5 fruit fly cellular contexts compared by ENCODE assay signal in the genomic region with DNA sequence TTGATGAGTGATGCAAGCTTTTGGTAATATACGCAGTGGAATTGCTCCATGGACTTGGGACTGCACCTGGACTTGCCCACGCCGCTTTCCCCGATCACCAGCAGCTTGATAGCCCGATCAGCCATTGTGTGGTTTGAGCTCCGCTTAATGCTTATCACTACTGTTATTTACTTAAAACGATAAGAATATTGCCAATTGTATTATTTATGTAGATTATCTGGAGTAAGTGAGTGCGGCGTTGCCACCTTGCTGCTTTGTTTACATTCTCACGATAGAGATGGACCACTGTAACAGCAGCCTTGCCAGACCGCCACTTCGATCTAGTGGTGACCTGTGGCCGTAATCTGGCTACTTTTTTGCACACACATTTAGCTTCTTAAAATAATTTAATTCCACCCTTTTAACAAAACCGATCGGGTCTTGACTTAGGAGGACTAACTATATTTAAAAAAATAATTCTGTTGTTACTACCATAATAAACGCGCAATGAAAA.
TF ChIP-seq lines count a peak whose summit lies in the region.

A gene (minus strand): TSS at position 276 of the 493 bp plus-strand sequence.

- no peak for TF ChIP-seq CTCF in whole organism, embryonic (GFP tag; optimal IDR thresholded peaks at IDR 0.05; lab: Kevin White, UChicago)

TF ChIP-seq in whole organism, adult, 20 proteins besides CTCF, POLR2A, EP300 and RAD21:
- TF ChIP-seq toe (GFP tag; optimal IDR thresholded peaks at IDR 0.05; lab: Kevin White, UChicago), result peak; percentile 63
- peak; percentile 60 for TF ChIP-seq CG1620 (GFP tag; optimal IDR thresholded peaks at IDR 0.05; lab: Kevin White, UChicago)
- peak; percentile 23 for TF ChIP-seq ovo (GFP tag; optimal IDR thresholded peaks at IDR 0.05; lab: Kevin White, UChicago)
- peak; percentile 62 for TF ChIP-seq CG12768 (GFP tag; optimal IDR thresholded peaks at IDR 0.05; lab: Kevin White, UChicago)
- TF ChIP-seq Crg-1 (GFP tag; optimal IDR thresholded peaks at IDR 0.05; lab: Kevin White, UChicago), result peak; percentile 1
- peak; percentile 13 for TF ChIP-seq CG7101 (tag; optimal IDR thresholded peaks at IDR 0.05; lab: Kevin White, UChicago)
- TF ChIP-seq Clk (GFP tag; optimal IDR thresholded peaks at IDR 0.05; lab: Kevin White, UChicago), result no peak
- TF ChIP-seq bab1 (GFP tag; optimal IDR thresholded peaks at IDR 0.05; lab: Kevin White, UChicago), result peak; percentile 16
- TF ChIP-seq CG7045 (GFP tag; optimal IDR thresholded peaks at IDR 0.05; lab: Kevin White, UChicago), result no peak
- peak; percentile 72 for TF ChIP-seq Mnt (GFP tag; optimal IDR thresholded peaks at IDR 0.05; lab: Kevin White, UChicago)

TF ChIP-seq in whole organism, embryonic, 481 proteins besides CTCF, POLR2A, EP300 and RAD21 (continues in another document):
- peak; percentile 65 for TF ChIP-seq CG16813 (GFP tag; IDR thresholded peaks at IDR 0.05; lab: Robert Waterston, UW; ENCODE audit: partially characterized antibody)
- peak; percentile 47; the same call in 1 of the 2 replicates for TF ChIP-seq CG9215 (GFP tag; IDR thresholded peaks at IDR 0.05; lab: Robert Waterston, UW)
- peak; percentile 34 for TF ChIP-seq CG12155 (GFP tag; optimal IDR thresholded peaks at IDR 0.05; lab: Kevin White, UChicago)
- TF ChIP-seq phol (tag; optimal IDR thresholded peaks at IDR 0.05; lab: Kevin White, UChicago), result peak; percentile 34
- TF ChIP-seq CG14710 (tag; optimal IDR thresholded peaks at IDR 0.05; lab: Kevin White, UChicago), result peak; percentile 10
- peak; percentile 72 for TF ChIP-seq NFAT (GFP tag; IDR thresholded peaks at IDR 0.05; lab: Robert Waterston, UW)
- TF ChIP-seq inv (GFP tag; IDR thresholded peaks at IDR 0.05; lab: Robert Waterston, UW; ENCODE audit: partially characterized antibody), result peak; percentile 20; the same call in 1 of the 2 replicates
- TF ChIP-seq fd96Cb (tag; optimal IDR thresholded peaks at IDR 0.05; lab: Kevin White, UChicago), result no peak
- no peak for TF ChIP-seq CG17802 (tag; optimal IDR thresholded peaks at IDR 0.05; lab: Kevin White, UChicago)
- TF ChIP-seq CG32772 (GFP tag; IDR thresholded peaks at IDR 0.05; lab: Robert Waterston, UW), result no peak
- TF ChIP-seq Trl (optimal IDR thresholded peaks at IDR 0.05; lab: Kevin White, UChicago), result no peak
- peak; percentile 43 for TF ChIP-seq Trl (GFP tag; optimal IDR thresholded peaks at IDR 0.05; lab: Kevin White, UChicago)
- no peak for TF ChIP-seq usp (GFP tag; optimal IDR thresholded peaks at IDR 0.05; lab: Kevin White, UChicago)
- peak; percentile 51 for TF ChIP-seq sisA (GFP tag; IDR thresholded peaks at IDR 0.05; lab: Robert Waterston, UW)
- TF ChIP-seq pum (GFP tag; optimal IDR thresholded peaks at IDR 0.05; lab: Kevin White, UChicago), result peak; percentile 27
- TF ChIP-seq slbo (GFP tag; IDR thresholded peaks at IDR 0.05; lab: Robert Waterston, UW), result peak; percentile 77
- peak; percentile 27 for TF ChIP-seq Hsf (GFP tag; optimal IDR thresholded peaks at IDR 0.05; lab: Kevin White, UChicago)
- no peak for TF ChIP-seq peb (GFP tag; IDR thresholded peaks at IDR 0.05; lab: Robert Waterston, UW)

TF ChIP-seq in whole organism, prepupa, 60 proteins besides CTCF, POLR2A, EP300 and RAD21 (continues in another document):
- TF ChIP-seq Eip78C (GFP tag; lab: Kevin White, UChicago), result peak; percentile 64
- no peak for TF ChIP-seq Sox15 (GFP tag; optimal IDR thresholded peaks at IDR 0.05; lab: Kevin White, UChicago)
- TF ChIP-seq topi (GFP tag; optimal IDR thresholded peaks at IDR 0.05; lab: Kevin White, UChicago), result peak; percentile 2
- no peak for TF ChIP-seq CG15336 (GFP tag; IDR thresholded peaks at IDR 0.05; lab: Robert Waterston, UW)
- no peak for TF ChIP-seq esn (GFP tag; optimal IDR thresholded peaks at IDR 0.05; lab: Kevin White, UChicago)
- no peak for TF ChIP-seq net (GFP tag; optimal IDR thresholded peaks at IDR 0.05; lab: Kevin White, UChicago)
- TF ChIP-seq CG8119 (GFP tag; IDR thresholded peaks at IDR 0.05; lab: Robert Waterston, UW), result no peak
- no peak for TF ChIP-seq Smox (GFP tag; optimal IDR thresholded peaks at IDR 0.05; lab: Kevin White, UChicago)
- no peak for TF ChIP-seq fd85E (GFP tag; optimal IDR thresholded peaks at IDR 0.05; lab: Kevin White, UChicago)
- no peak for TF ChIP-seq CG8632 (GFP tag; optimal IDR thresholded peaks at IDR 0.05; lab: Kevin White, UChicago)
- peak; percentile 28 for TF ChIP-seq Ets21C (GFP tag; optimal IDR thresholded peaks at IDR 0.05; lab: Kevin White, UChicago)
- no peak for TF ChIP-seq CG7368 (GFP tag; optimal IDR thresholded peaks at IDR 0.05; lab: Kevin White, UChicago)
- no peak for TF ChIP-seq acj6 (GFP tag; optimal IDR thresholded peaks at IDR 0.05; lab: Kevin White, UChicago)
- no peak for TF ChIP-seq OdsH (GFP tag; optimal IDR thresholded peaks at IDR 0.05; lab: Kevin White, UChicago)
- TF ChIP-seq CG11902 (GFP tag; optimal IDR thresholded peaks at IDR 0.05; lab: Kevin White, UChicago), result no peak
- no peak for TF ChIP-seq dac (GFP tag; optimal IDR thresholded peaks at IDR 0.05; lab: Kevin White, UChicago)
- no peak for TF ChIP-seq CG10631 (GFP tag; optimal IDR thresholded peaks at IDR 0.05; lab: Kevin White, UChicago)
- no peak for TF ChIP-seq Sox102F (GFP tag; optimal IDR thresholded peaks at IDR 0.05; lab: Kevin White, UChicago)
- TF ChIP-seq CG6276 (GFP tag; optimal IDR thresholded peaks at IDR 0.05; lab: Kevin White, UChicago), result no peak
- no peak for TF ChIP-seq dsx (GFP tag; optimal IDR thresholded peaks at IDR 0.05; lab: Kevin White, UChicago; ENCODE audit: poor library complexity, severe bottlenecking)
- no peak for TF ChIP-seq CG3919 (GFP tag; optimal IDR thresholded peaks at IDR 0.05; lab: Kevin White, UChicago)

TF ChIP-seq in whole organism, pupa, 21 proteins besides CTCF, POLR2A, EP300 and RAD21:
- TF ChIP-seq gl (tag; optimal IDR thresholded peaks at IDR 0.05; lab: Kevin White, UChicago) (peak; percentile 53), CG34367 (tag; optimal IDR thresholded peaks at IDR 0.05; lab: Kevin White, UChicago) (no peak), CG17806 (tag; optimal IDR thresholded peaks at IDR 0.05; lab: Kevin White, UChicago) (no peak), CG8301 (tag; optimal IDR thresholded peaks at IDR 0.05; lab: Kevin White, UChicago) (no peak), CG13204 (GFP tag; optimal IDR thresholded peaks at IDR 0.05; lab: Kevin White, UChicago) (no peak), D1 (tag; optimal IDR thresholded peaks at IDR 0.05; lab: Kevin White, UChicago) (no peak), CG10348 (GFP tag; IDR thresholded peaks at IDR 0.05; lab: Robert Waterston, UW) (no peak), EcR (GFP tag; optimal IDR thresholded peaks at IDR 0.05; lab: Kevin White, UChicago) (no peak), Ets98B (GFP tag; IDR thresholded peaks at IDR 0.05; lab: Robert Waterston, UW) (no peak), rn (GFP tag; IDR thresholded peaks at IDR 0.05; lab: Robert Waterston, UW) (no peak), fd96Ca (GFP tag; IDR thresholded peaks at IDR 0.05; lab: Robert Waterston, UW) (peak; percentile 18; the same call in 1 of the 3 replicates), Snoo (tag; optimal IDR thresholded peaks at IDR 0.05; lab: Kevin White, UChicago) (no peak), CG4496 (GFP tag; IDR thresholded peaks at IDR 0.05; lab: Robert Waterston, UW) (peak; percentile 61; the same call in 2 of the 3 replicates)

TF ChIP-seq in whole organism, wandering third instar larva, 38 proteins besides CTCF, POLR2A, EP300 and RAD21:
- TF ChIP-seq Dif (GFP tag; optimal IDR thresholded peaks at IDR 0.05; lab: Kevin White, UChicago; ENCODE audit: partially characterized antibody) (no peak), foxo (GFP tag; optimal IDR thresholded peaks at IDR 0.05; lab: Kevin White, UChicago) (peak in 1 of 2 experiments; percentile 56), GATAd (GFP tag; optimal IDR thresholded peaks at IDR 0.05; lab: Kevin White, UChicago) (peak; percentile 25), brk (GFP tag; optimal IDR thresholded peaks at IDR 0.05; lab: Kevin White, UChicago) (no peak), CG32264 (GFP tag; optimal IDR thresholded peaks at IDR 0.05; lab: Kevin White, UChicago) (no peak), Abd-B (GFP tag; optimal IDR thresholded peaks at IDR 0.05; lab: Kevin White, UChicago) (no peak), pan (optimal IDR thresholded peaks at IDR 0.05; lab: Kevin White, UChicago) (no peak), Jra (GFP tag; optimal IDR thresholded peaks at IDR 0.05; lab: Kevin White, UChicago) (no peak), br (GFP tag; optimal IDR thresholded peaks at IDR 0.05; lab: Kevin White, UChicago) (peak; percentile 3), CG9705 (GFP tag; optimal IDR thresholded peaks at IDR 0.05; lab: Kevin White, UChicago) (no peak), sv (GFP tag; optimal IDR thresholded peaks at IDR 0.05; lab: Kevin White, UChicago) (no peak), tai (GFP tag; optimal IDR thresholded peaks at IDR 0.05; lab: Kevin White, UChicago) (no peak), N (GFP tag; optimal IDR thresholded peaks at IDR 0.05; lab: Kevin White, UChicago) (no peak), Hnf4 (GFP tag; optimal IDR thresholded peaks at IDR 0.05; lab: Kevin White, UChicago) (no peak), jim (GFP tag; optimal IDR thresholded peaks at IDR 0.05; lab: Kevin White, UChicago) (no peak), dmrt93B (GFP tag; optimal IDR thresholded peaks at IDR 0.05; lab: Kevin White, UChicago) (no peak), ey (GFP tag; optimal IDR thresholded peaks at IDR 0.05; lab: Kevin White, UChicago) (peak; percentile 30), Mio (GFP tag; optimal IDR thresholded peaks at IDR 0.05; lab: Kevin White, UChicago) (no peak), lola (GFP tag; optimal IDR thresholded peaks at IDR 0.05; lab: Kevin White, UChicago) (no peak), HLH106 (tag; optimal IDR thresholded peaks at IDR 0.05; lab: Kevin White, UChicago) (peak; percentile 23), Hr83 (GFP tag; optimal IDR thresholded peaks at IDR 0.05; lab: Kevin White, UChicago; ENCODE audit: poor library complexity, severe bottlenecking) (peak; percentile 79), Sp1 (GFP tag; optimal IDR thresholded peaks at IDR 0.05; lab: Kevin White, UChicago) (no peak), woc (GFP tag; optimal IDR thresholded peaks at IDR 0.05; lab: Kevin White, UChicago) (peak; percentile 38), dl (GFP tag; optimal IDR thresholded peaks at IDR 0.05; lab: Kevin White, UChicago; ENCODE audit: insufficient read depth in 1 of 2, partially characterized antibody in 2 of 2) (no peak), fru (GFP tag; optimal IDR thresholded peaks at IDR 0.05; lab: Kevin White, UChicago) (no peak), Dfd (GFP tag; optimal IDR thresholded peaks at IDR 0.05; lab: Kevin White, UChicago) (no peak), h (GFP tag; optimal IDR thresholded peaks at IDR 0.05; lab: Kevin White, UChicago) (no peak), psq (GFP tag; optimal IDR thresholded peaks at IDR 0.05; lab: Kevin White, UChicago) (no peak), Vsx2 (GFP tag; optimal IDR thresholded peaks at IDR 0.05; lab: Kevin White, UChicago; ENCODE audit: partially characterized antibody) (no peak)
